Fruit fly (Drosophila melanogaster): Measurements from ENCODE around the gene CG16965.

- TF ChIP-seq kay (GFP tag; ENCODE audit: borderline replicate concordance) (no peak), Mnt (GFP tag; optimal IDR thresholded peaks at IDR 0.05) (no peak), cic (GFP tag; optimal IDR thresholded peaks at IDR 0.05) (no peak)
These were observed 32.5 kb downstream of the CG16965 start for dm6 chr2L:12013741-12014393.
